Worm (Caenorhabditis elegans) whole organism, L4 larva: ENCODE results near the gene F11D11.22.
"Not testable (repeated sequence)": the region's sequence is repeated elsewhere in the genome, so short reads cannot be mapped to it uniquely, and the experiment has no call there.

ENCODE experiments used
- arid-1 ChIP-seq: fragments of 200-800 bp; sonication (Bioruptor generic); conservative IDR thresholded peaks from 2 replicates; pipeline ENCODE4 v1.3.6; 2022; ENCODE audit warnings: missing genetic modification reagents, missing genetic modification characterization, missing compliant biosample characterization
- daf-16 ChIP-seq, 3 experiments: sonication (generic microtip); optimal IDR thresholded peaks; 2 replicates each; lab custom pipeline; 2016 to 2017; ENCODE audit warnings: missing genetic modification characterization in 3 of 3, missing genetic modification reagents in 3 of 3, mild to moderate bottlenecking in 2 of 3, missing compliant biosample characterization in 2 of 3, missing biosample characterization in 1 of 3, moderate library complexity in 1 of 3
- duxl-1 ChIP-seq: sonication (generic microtip); optimal IDR thresholded peaks from 2 replicates; lab custom pipeline; 2016; ENCODE audit warnings: mild to moderate bottlenecking, missing genetic modification characterization, moderate library complexity, missing compliant biosample characterization; ENCODE audit not compliant: poor library complexity
- dve-1 ChIP-seq: sonication (generic microtip); optimal IDR thresholded peaks from 2 replicates; lab custom pipeline; 2017; ENCODE audit warnings: antibody characterized with exemption, mild to moderate bottlenecking, missing genetic modification characterization, missing compliant biosample characterization; ENCODE audit not compliant: insufficient read depth
- mep-1 ChIP-seq: fragments of 150-350 bp; sonication (generic microtip); optimal IDR thresholded peaks from 3 replicates; lab custom pipeline; 2014; ENCODE audit warnings: missing biosample characterization, missing genetic modification characterization
- nhr-111 ChIP-seq: fragments of 200-800 bp; sonication (Bioruptor generic); optimal IDR thresholded peaks from 2 replicates; lab custom pipeline; 2018; ENCODE audit warnings: mild to moderate bottlenecking, missing genetic modification characterization, missing compliant biosample characterization
- nhr-25 ChIP-seq: sonication (generic microtip); optimal IDR thresholded peaks from 2 replicates; lab custom pipeline; 2017; ENCODE audit warnings: missing genetic modification characterization, mild to moderate bottlenecking, missing compliant biosample characterization, antibody characterized with exemption, moderate library complexity, borderline replicate concordance; ENCODE audit not compliant: insufficient read depth
- nhr-28 ChIP-seq: fragments of 150-350 bp; optimal IDR thresholded peaks from 2 replicates; lab custom pipeline; 2014; ENCODE audit warnings: missing biosample characterization, missing genetic modification characterization
- nhr-42 ChIP-seq: fragments of 200-800 bp; sonication (Bioruptor generic); IDR thresholded peaks from 2 replicates; pipeline ENCODE4 v1.3.6; 2022; ENCODE audit warnings: missing genetic modification characterization, missing compliant biosample characterization
- snpc-4 ChIP-seq: fragments of 150-350 bp; optimal IDR thresholded peaks from 2 replicates; lab custom pipeline; 2014; ENCODE audit warnings: missing biosample characterization, missing genetic modification characterization
- unc-62 ChIP-seq, 3 experiments: fragments of 150-350 bp in 1 of 3; sonication (generic microtip); optimal IDR thresholded peaks in 2 of 3; peaks in 1 of 3; 1 replicate in 1 of 3; 2 replicates in 2 of 3; lab custom pipeline; 2014 to 2017; ENCODE audit warnings: missing biosample characterization in 3 of 3, missing genetic modification characterization in 3 of 3, missing genetic modification reagents in 3 of 3, missing genotype in 1 of 3
- zag-1 ChIP-seq: fragments of 150-350 bp; optimal IDR thresholded peaks from 2 replicates; lab custom pipeline; 2014; ENCODE audit warnings: missing biosample characterization, missing genetic modification characterization

- not testable (repeated sequence) for TF ChIP-seq snpc-4; duxl-1 (tag; lab: Kevin White, UChicago); nhr-28; dve-1 (tag; lab: Kevin White, UChicago); daf-16 (GFP tag; optimal IDR thresholded peaks at IDR 0.05; lab: Kevin White, UChicago); daf-16 (tag; optimal IDR thresholded peaks at IDR 0.05; lab: Kevin White, UChicago); zag-1; unc-62 (GFP tag; optimal IDR thresholded peaks at IDR 0.05 in 1 of 2; lab: Kevin White, UChicago); unc-62 (tag; optimal IDR thresholded peaks at IDR 0.05; lab: Kevin White, UChicago); nhr-25 (tag; lab: Kevin White, UChicago); arid-1 (GFP tag; lab: Robert Waterston, UW); mep-1 (tag; lab: Kevin White, UChicago); nhr-111 (GFP tag; lab: Kevin White, UChicago); nhr-42 (GFP tag; lab: Robert Waterston, UW)
Measured at ce11 chrV:18762044-18762443, at the start of gene F11D11.22.
